Worm (Caenorhabditis elegans): ENCODE measurements around the gene C55C3.1.

C55C3.1 gene

ce11 chrIV:5664375-5665004 is 44.4 kb upstream of the C55C3.1 start, which contains the start of gene bec-1:
TSS of gene bec-1 (minus strand) at chrIV:5664425.
- TF ChIP-seq npax-4 (tag; optimal IDR thresholded peaks at IDR 0.05) (no peak), ahr-1 (tag; optimal IDR thresholded peaks at IDR 0.05) (no peak)

ce11 chrIV:5665353-5665918 is 43.5 kb upstream of the C55C3.1 start:
- TF ChIP-seq ets-4 (tag; optimal IDR thresholded peaks at IDR 0.05) (no peak), hlh-30 (tag; optimal IDR thresholded peaks at IDR 0.05; ENCODE audit: insufficient read depth) (peak; percentile 30), ceh-31 (tag; optimal IDR thresholded peaks at IDR 0.05) (peak; percentile 19), nfya-1 (tag; optimal IDR thresholded peaks at IDR 0.05) (peak; percentile 4), unc-55 (GFP tag; optimal IDR thresholded peaks at IDR 0.05) (peak; percentile 73)

- TF ChIP-seq ceh-14 (tag; optimal IDR thresholded peaks at IDR 0.05) = no peak
- TF ChIP-seq fkh-6 (tag; optimal IDR thresholded peaks at IDR 0.05) = no peak
- TF ChIP-seq hlh-13 (GFP tag; optimal IDR thresholded peaks at IDR 0.05) = no peak
- TF ChIP-seq pax-1 (tag; optimal IDR thresholded peaks at IDR 0.05) = no peak
- no peak for TF ChIP-seq zip-5 (tag; optimal IDR thresholded peaks at IDR 0.05)
- no peak for TF ChIP-seq ceh-45 (GFP tag; IDR thresholded peaks at IDR 0.05)
- TF ChIP-seq che-1 (tag; optimal IDR thresholded peaks at IDR 0.05) = no peak
- no peak for TF ChIP-seq elt-4 (tag; optimal IDR thresholded peaks at IDR 0.05)
- no peak for TF ChIP-seq pha-4 (tag; optimal IDR thresholded peaks at IDR 0.05)
- no peak for TF ChIP-seq fkh-10 (GFP tag; optimal IDR thresholded peaks at IDR 0.05)
- TF ChIP-seq ceh-9 (tag; optimal IDR thresholded peaks at IDR 0.05) = no peak
- no peak for TF ChIP-seq pha-2 (tag; optimal IDR thresholded peaks at IDR 0.05)
- no peak for TF ChIP-seq elt-2 (tag; optimal IDR thresholded peaks at IDR 0.05)
Observed at ce11 chrIV:5666115-5667028, 42.5 kb upstream of the C55C3.1 start.

- peak; percentile 2 for TF ChIP-seq ceh-18 (tag; optimal IDR thresholded peaks at IDR 0.05)
- no peak for TF ChIP-seq madf-2 (tag; optimal IDR thresholded peaks at IDR 0.05)
Observed at ce11 chrIV:5667191-5667590, 41.7 kb upstream of the C55C3.1 start.

- TF ChIP-seq K09A11.1 (tag; optimal IDR thresholded peaks at IDR 0.05; ENCODE audit: insufficient read depth) (no peak), elt-4 (tag; optimal IDR thresholded peaks at IDR 0.05) (no peak), pros-1 (tag; optimal IDR thresholded peaks at IDR 0.05) (no peak), ahr-1 (tag; optimal IDR thresholded peaks at IDR 0.05) (no peak), Y22D7AL.16 (tag; optimal IDR thresholded peaks at IDR 0.05) (no peak), zip-5 (tag; optimal IDR thresholded peaks at IDR 0.05) (no peak), ceh-6 (GFP tag; optimal IDR thresholded peaks at IDR 0.05) (no peak), ceh-31 (tag; optimal IDR thresholded peaks at IDR 0.05) (no peak), nhr-11 (tag; optimal IDR thresholded peaks at IDR 0.05) (no peak)
Observed at ce11 chrIV:5669459-5669858, 39.4 kb upstream of the C55C3.1 start, which contains the start of gene T19E7.6. TSS of gene T19E7.6 (minus strand) at chrIV:5669503.

- TF ChIP-seq fkh-10 (GFP tag; optimal IDR thresholded peaks at IDR 0.05) (no peak), gmeb-2 (tag; optimal IDR thresholded peaks at IDR 0.05) (no peak), elt-2 (tag; optimal IDR thresholded peaks at IDR 0.05) (no peak), ttx-3 (tag; optimal IDR thresholded peaks at IDR 0.05) (no peak), ceh-24 (tag; optimal IDR thresholded peaks at IDR 0.05) (no peak), npax-4 (tag; optimal IDR thresholded peaks at IDR 0.05) (no peak)
Observed at ce11 chrIV:5671325-5671724, 37.6 kb upstream of the C55C3.1 start.

Measured in whole organism, late embryonic.